Fruit fly (Drosophila melanogaster): ENCODE data around the gene Ogg1.
A peak's percentile ranks its signal among the peaks of the same experiment; 100 is the strongest.

Ogg1 gene

dm6 chrX:8714064-8715046, 24.2 kb downstream of the Ogg1 start, which contains the start of the genes CG2004 and CG1785 (continued):
- peak; percentile 63 for TF ChIP-seq amos (GFP tag; IDR thresholded peaks at IDR 0.05; ENCODE audit: partially characterized antibody)
- peak; percentile 66 for TF ChIP-seq inv (GFP tag; IDR thresholded peaks at IDR 0.05; ENCODE audit: partially characterized antibody)
- peak; percentile 91 for TF ChIP-seq CG17328 (GFP tag; IDR thresholded peaks at IDR 0.05)
- peak; percentile 93 for TF ChIP-seq CG10209 (GFP tag; optimal IDR thresholded peaks at IDR 0.05)
- TF ChIP-seq schlank (tag; optimal IDR thresholded peaks at IDR 0.05), result peak; percentile 72
- peak; percentile 90 for TF ChIP-seq CG18619 (GFP tag; optimal IDR thresholded peaks at IDR 0.05)
- TF ChIP-seq CG13894 (tag; optimal IDR thresholded peaks at IDR 0.05), result peak; percentile 89
- peak; percentile 93 for TF ChIP-seq lmd (GFP tag; IDR thresholded peaks at IDR 0.05)
- TF ChIP-seq CG4282 (GFP tag; optimal IDR thresholded peaks at IDR 0.05), result peak; percentile 37
- TF ChIP-seq gem (tag; optimal IDR thresholded peaks at IDR 0.05), result peak; percentile 94
- peak; percentile 66 for TF ChIP-seq vnd (GFP tag; IDR thresholded peaks at IDR 0.05; ENCODE audit: partially characterized antibody)
- TF ChIP-seq CG8281 (tag; optimal IDR thresholded peaks at IDR 0.05), result peak; percentile 59
- peak; percentile 72 for TF ChIP-seq CG1792 (GFP tag; optimal IDR thresholded peaks at IDR 0.05)
- peak; percentile 81 for TF ChIP-seq dan (GFP tag; IDR thresholded peaks at IDR 0.05)
- peak; percentile 90 for TF ChIP-seq CG3726 (GFP tag; IDR thresholded peaks at IDR 0.05)
- peak; percentile 95 for TF ChIP-seq CG8765 (GFP tag; IDR thresholded peaks at IDR 0.05)
- peak; percentile 92 for TF ChIP-seq CG2889 (GFP tag; IDR thresholded peaks at IDR 0.05)
- TF ChIP-seq sens (GFP tag), result peak; percentile 96
- TF ChIP-seq CG12391 (tag; optimal IDR thresholded peaks at IDR 0.05), result peak; percentile 94
- peak; percentile 76 for TF ChIP-seq pnt (GFP tag; optimal IDR thresholded peaks at IDR 0.05)
- TF ChIP-seq Doc2 (GFP tag; IDR thresholded peaks at IDR 0.05), result peak; percentile 76
- TF ChIP-seq Hr3 (GFP tag; optimal IDR thresholded peaks at IDR 0.05), result peak; percentile 91
- TF ChIP-seq Hmx (GFP tag; optimal IDR thresholded peaks at IDR 0.05), result peak; percentile 40
- TF ChIP-seq CG11085 (GFP tag; IDR thresholded peaks at IDR 0.05), result peak; percentile 90
- peak; percentile 10 for TF ChIP-seq CG31365 (tag; optimal IDR thresholded peaks at IDR 0.05)
- peak; percentile 94 for TF ChIP-seq CG10366 (GFP tag; IDR thresholded peaks at IDR 0.05)
- TF ChIP-seq CG2875 (GFP tag; optimal IDR thresholded peaks at IDR 0.05), result peak; percentile 67
- peak; percentile 90 for TF ChIP-seq Hsf (GFP tag; optimal IDR thresholded peaks at IDR 0.05)
- peak; percentile 96 for TF ChIP-seq vvl (GFP tag; IDR thresholded peaks at IDR 0.05)
- peak; percentile 86 for TF ChIP-seq CG10462 (GFP tag; optimal IDR thresholded peaks at IDR 0.05)
- TF ChIP-seq Sry-δ (GFP tag; optimal IDR thresholded peaks at IDR 0.05), result peak; percentile 87
- TF ChIP-seq ssp (GFP tag; IDR thresholded peaks at IDR 0.05), result peak; percentile 89
- TF ChIP-seq Usf (GFP tag; optimal IDR thresholded peaks at IDR 0.05), result peak; percentile 83
- TF ChIP-seq dysf (GFP tag; IDR thresholded peaks at IDR 0.05), result peak; percentile 93
- peak; percentile 66 for TF ChIP-seq CG17912 (GFP tag; optimal IDR thresholded peaks at IDR 0.05)
- TF ChIP-seq Dek (tag; optimal IDR thresholded peaks at IDR 0.05), result peak; percentile 84
- peak; percentile 83 for TF ChIP-seq CG4328 (GFP tag; optimal IDR thresholded peaks at IDR 0.05)
- TF ChIP-seq CG2202 (tag; optimal IDR thresholded peaks at IDR 0.05), result peak; percentile 68
- peak; percentile 95 for TF ChIP-seq ken (GFP tag; IDR thresholded peaks at IDR 0.05)
- TF ChIP-seq CG16813 (GFP tag; IDR thresholded peaks at IDR 0.05; ENCODE audit: partially characterized antibody), result peak; percentile 72
- TF ChIP-seq bowl (GFP tag; IDR thresholded peaks at IDR 0.05), result peak; percentile 78
- TF ChIP-seq CG7786 (GFP tag; optimal IDR thresholded peaks at IDR 0.05), result peak; percentile 86
- TF ChIP-seq NFAT (GFP tag; IDR thresholded peaks at IDR 0.05), result peak; percentile 88
- peak; percentile 86 for TF ChIP-seq CG18262 (tag; optimal IDR thresholded peaks at IDR 0.05)
- peak in 1 of 3 experiments; percentile 65 for TF ChIP-seq Stat92E (GFP tag; optimal IDR thresholded peaks at IDR 0.05)
- peak; percentile 79 to 89 for TF ChIP-seq chif (GFP tag; optimal IDR thresholded peaks at IDR 0.05)
- peak; percentile 88 for TF ChIP-seq pho (GFP tag; optimal IDR thresholded peaks at IDR 0.05)
- TF ChIP-seq CkIIα-i1 (GFP tag; IDR thresholded peaks at IDR 0.05), result peak; percentile 50; the same call in 1 of the 2 replicates
